In the genomic region with DNA sequence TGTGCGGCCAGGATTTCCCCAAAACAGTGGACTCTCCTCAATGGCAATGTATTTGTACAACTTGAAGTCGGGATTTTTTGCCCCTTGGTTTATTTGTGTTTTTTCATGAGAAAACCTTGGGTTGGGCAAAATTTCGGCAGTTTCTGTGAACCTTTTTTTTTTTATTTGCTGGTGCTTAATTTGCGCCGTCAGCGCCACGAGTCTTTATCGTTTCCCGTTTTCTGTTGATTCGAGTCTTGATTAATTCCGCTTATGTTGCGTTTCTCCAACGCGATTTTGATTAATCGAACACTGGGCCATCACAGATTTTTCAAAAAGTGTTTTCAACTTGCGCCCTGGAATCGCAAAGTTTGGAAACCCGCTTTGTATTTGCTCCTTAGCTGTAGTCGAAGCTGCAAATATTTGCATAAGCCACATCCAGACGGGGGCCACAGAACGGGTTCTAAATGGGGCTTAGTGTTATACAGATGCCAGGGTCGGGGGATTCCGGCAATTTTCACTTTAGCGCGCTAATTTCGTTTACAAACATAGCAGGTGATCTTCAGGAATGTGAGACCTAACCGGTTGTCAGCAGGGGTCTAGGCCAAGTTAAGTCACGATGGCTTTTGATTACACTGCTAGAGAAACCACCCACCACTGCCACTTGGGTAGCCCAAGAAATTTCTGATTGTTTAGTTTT, we compare ENCODE assay signal across 5 fruit fly cellular contexts.
TF ChIP-seq lines count a peak whose summit lies in the region.

No protein-coding gene starts in this region.

- no peak for TF ChIP-seq CTCF in whole organism, embryonic (GFP tag; optimal IDR thresholded peaks at IDR 0.05; lab: Kevin White, UChicago)

TF ChIP-seq in whole organism, adult, 20 proteins besides CTCF, POLR2A, EP300 and RAD21:
- TF ChIP-seq cnc (optimal IDR thresholded peaks at IDR 0.05; lab: Kevin White, UChicago) (no peak), tj (GFP tag; optimal IDR thresholded peaks at IDR 0.05; lab: Kevin White, UChicago) (peak; percentile 91), CG14711 (tag; optimal IDR thresholded peaks at IDR 0.05; lab: Kevin White, UChicago) (no peak)

TF ChIP-seq in whole organism, embryonic, 481 proteins besides CTCF, POLR2A, EP300 and RAD21:
- TF ChIP-seq Tbp (GFP tag; optimal IDR thresholded peaks at IDR 0.05; lab: Kevin White, UChicago) (no peak), Xbp1 (GFP tag; optimal IDR thresholded peaks at IDR 0.05; lab: Kevin White, UChicago) (no peak), tap (tag; optimal IDR thresholded peaks at IDR 0.05; lab: Kevin White, UChicago) (no peak), chinmo (GFP tag; IDR thresholded peaks at IDR 0.05; lab: Robert Waterston, UW; ENCODE audit: partially characterized antibody) (peak; percentile 72; the same call in 1 of the 4 replicates), Med (GFP tag; lab: Kevin White, UChicago) (peak; percentile 11), sd (tag; optimal IDR thresholded peaks at IDR 0.05; lab: Kevin White, UChicago) (peak; percentile 92), CG12769 (tag; optimal IDR thresholded peaks at IDR 0.05; lab: Kevin White, UChicago) (peak; percentile 17), CG10274 (GFP tag; optimal IDR thresholded peaks at IDR 0.05; lab: Kevin White, UChicago) (peak; percentile 18), CG13894 (tag; optimal IDR thresholded peaks at IDR 0.05; lab: Kevin White, UChicago) (peak; percentile 37)

TF ChIP-seq in whole organism, prepupa, 60 proteins besides CTCF, POLR2A, EP300 and RAD21:
- TF ChIP-seq fd85E (GFP tag; optimal IDR thresholded peaks at IDR 0.05; lab: Kevin White, UChicago) (no peak), lz (GFP tag; optimal IDR thresholded peaks at IDR 0.05; lab: Kevin White, UChicago) (no peak), ss (GFP tag; optimal IDR thresholded peaks at IDR 0.05; lab: Kevin White, UChicago) (no peak), CG8632 (GFP tag; optimal IDR thresholded peaks at IDR 0.05; lab: Kevin White, UChicago) (no peak), Sox15 (GFP tag; optimal IDR thresholded peaks at IDR 0.05; lab: Kevin White, UChicago) (no peak), Ets96B (tag; optimal IDR thresholded peaks at IDR 0.05; lab: Kevin White, UChicago) (no peak), esn (GFP tag; optimal IDR thresholded peaks at IDR 0.05; lab: Kevin White, UChicago) (no peak), topi (GFP tag; optimal IDR thresholded peaks at IDR 0.05; lab: Kevin White, UChicago) (peak; percentile 26), CG8319 (GFP tag; optimal IDR thresholded peaks at IDR 0.05; lab: Kevin White, UChicago) (no peak), acj6 (GFP tag; optimal IDR thresholded peaks at IDR 0.05; lab: Kevin White, UChicago) (no peak), fd59A (GFP tag; optimal IDR thresholded peaks at IDR 0.05; lab: Kevin White, UChicago) (no peak), fkh (GFP tag; optimal IDR thresholded peaks at IDR 0.05; lab: Kevin White, UChicago) (peak; percentile 63)

TF ChIP-seq in whole organism, pupa, 21 proteins besides CTCF, POLR2A, EP300 and RAD21:
- TF ChIP-seq CG14655 (GFP tag; optimal IDR thresholded peaks at IDR 0.05; lab: Kevin White, UChicago) (no peak), CG17806 (tag; optimal IDR thresholded peaks at IDR 0.05; lab: Kevin White, UChicago) (no peak), Snoo (tag; optimal IDR thresholded peaks at IDR 0.05; lab: Kevin White, UChicago) (no peak), CG8301 (tag; optimal IDR thresholded peaks at IDR 0.05; lab: Kevin White, UChicago) (peak; percentile 7), CG12605 (GFP tag; IDR thresholded peaks at IDR 0.05; lab: Robert Waterston, UW) (no peak)

TF ChIP-seq in whole organism, wandering third instar larva, 38 proteins besides CTCF, POLR2A, EP300 and RAD21:
- TF ChIP-seq Rel (GFP tag; optimal IDR thresholded peaks at IDR 0.05; lab: Kevin White, UChicago) (no peak), Rel (tag; optimal IDR thresholded peaks at IDR 0.05; lab: Kevin White, UChicago) (peak; percentile 74), dsf (GFP tag; optimal IDR thresholded peaks at IDR 0.05; lab: Kevin White, UChicago; ENCODE audit: borderline replicate concordance) (no peak)
